Fruit fly (Drosophila melanogaster) whole organism, embryonic: ENCODE data around the gene hook.

ENCODE experiments used
- BtbVII ChIP-seq: fragments of 200-800 bp; sonication (Bioruptor generic); optimal IDR thresholded peaks from 3 replicates; lab custom pipeline; 2017; ENCODE audit warnings: missing biosample characterization, mild to moderate bottlenecking, missing genetic modification characterization
- Bteb2 ChIP-seq: fragments of 200-800 bp; sonication (Bioruptor generic); optimal IDR thresholded peaks from 2 replicates; lab custom pipeline; 2016; ENCODE audit warnings: missing biosample characterization, missing genetic modification characterization
- CG10366 ChIP-seq: fragments of 200-800 bp; sonication (Bioruptor generic); IDR thresholded peaks from 2 replicates; pipeline ENCODE4 v1.3.6; 2022; ENCODE audit warnings: missing biosample characterization, missing genetic modification characterization
- CG12071 ChIP-seq: fragments of 200-800 bp; sonication (Bioruptor generic); optimal IDR thresholded peaks from 3 replicates; lab custom pipeline; 2018; ENCODE audit warnings: missing biosample characterization, mild to moderate bottlenecking, missing genetic modification characterization
- CG12155 ChIP-seq: fragments of 200-800 bp; sonication (Bioruptor generic); optimal IDR thresholded peaks from 3 replicates; lab custom pipeline; 2016; ENCODE audit warnings: missing biosample characterization, missing genetic modification characterization
- CG12942 ChIP-seq: fragments of 200-800 bp; sonication (Bioruptor generic); optimal IDR thresholded peaks from 3 replicates; lab custom pipeline; 2016; ENCODE audit warnings: missing biosample characterization, missing genetic modification characterization
- CG16779 ChIP-seq: fragments of 200-800 bp; sonication (Bioruptor generic); IDR thresholded peaks from 2 replicates; pipeline ENCODE4 v1.3.6; 2022; ENCODE audit warnings: missing biosample characterization, missing genetic modification characterization
- CG16815 ChIP-seq: fragments of 200-800 bp; sonication (Bioruptor generic); optimal IDR thresholded peaks from 3 replicates; lab custom pipeline; 2017; ENCODE audit warnings: missing biosample characterization, mild to moderate bottlenecking, missing genetic modification characterization
- CG17912 ChIP-seq: fragments of 200-800 bp; sonication (Bioruptor generic); optimal IDR thresholded peaks from 2 replicates; lab custom pipeline; 2018; ENCODE audit warnings: missing biosample characterization, mild to moderate bottlenecking, missing genetic modification characterization
- CG2875 ChIP-seq: fragments of 200-800 bp; sonication (Bioruptor generic); optimal IDR thresholded peaks from 2 replicates; lab custom pipeline; 2017; ENCODE audit warnings: missing biosample characterization, mild to moderate bottlenecking, missing genetic modification characterization, missing genetic modification reagents
- CG30403 ChIP-seq: fragments of 200-800 bp; sonication (Bioruptor generic); optimal IDR thresholded peaks from 3 replicates; lab custom pipeline; 2016; ENCODE audit warnings: missing biosample characterization, missing genetic modification characterization
- CG3065 ChIP-seq: fragments of 200-800 bp; sonication (Bioruptor generic); optimal IDR thresholded peaks from 2 replicates; lab custom pipeline; 2016; ENCODE audit warnings: missing biosample characterization, missing genetic modification characterization
- CG3838 ChIP-seq: fragments of 200-800 bp; sonication (Bioruptor generic); optimal IDR thresholded peaks from 3 replicates; lab custom pipeline; 2016; ENCODE audit warnings: missing biosample characterization, missing genetic modification characterization
- CG4282 ChIP-seq: fragments of 200-800 bp; sonication (Bioruptor generic); optimal IDR thresholded peaks from 2 replicates; lab custom pipeline; 2016; ENCODE audit warnings: missing biosample characterization, missing genetic modification characterization
- CG4404 ChIP-seq: fragments of 200-800 bp; sonication (Bioruptor generic); IDR thresholded peaks from 2 replicates; pipeline ENCODE4 v1.3.6; 2022; ENCODE audit warnings: missing biosample characterization, missing genetic modification characterization
- CG6272 ChIP-seq: fragments of 200-800 bp; sonication (Bioruptor generic); IDR thresholded peaks from 2 replicates; pipeline ENCODE4 v1.3.6; 2022; ENCODE audit warnings: missing biosample characterization, missing genetic modification characterization
- CG6791 ChIP-seq: fragments of 200-800 bp; sonication (Bioruptor generic); IDR thresholded peaks from 3 replicates; pipeline ENCODE4 v1.3.6; 2022; ENCODE audit warnings: missing biosample characterization, missing genetic modification characterization; ENCODE audit not compliant: partially characterized antibody
- CG7372 ChIP-seq: fragments of 200-800 bp; sonication (Bioruptor generic); IDR thresholded peaks from 2 replicates; pipeline ENCODE4 v1.3.6; 2022; ENCODE audit warnings: missing biosample characterization, missing genetic modification characterization
- CG7745 ChIP-seq: fragments of 200-800 bp; sonication (Bioruptor generic); optimal IDR thresholded peaks from 2 replicates; lab custom pipeline; 2018; ENCODE audit warnings: missing biosample characterization, mild to moderate bottlenecking, missing genetic modification characterization, moderate library complexity
- CG9727 ChIP-seq: fragments of 200-800 bp; sonication (Bioruptor generic); optimal IDR thresholded peaks from 3 replicates; lab custom pipeline; 2017; ENCODE audit warnings: missing biosample characterization, mild to moderate bottlenecking, missing genetic modification characterization
- CrebB ChIP-seq: fragments of 200-800 bp; sonication (Bioruptor generic); optimal IDR thresholded peaks from 3 replicates; lab custom pipeline; 2018; ENCODE audit warnings: missing biosample characterization, mild to moderate bottlenecking, missing genetic modification characterization
- Deaf1 ChIP-seq: fragments of 200-800 bp; optimal IDR thresholded peaks from 3 replicates; lab custom pipeline; 2019; ENCODE audit warnings: missing biosample characterization, mild to moderate bottlenecking, missing genetic modification characterization, moderate library complexity
- E2f1 ChIP-seq: fragments of 200-800 bp; sonication (Bioruptor generic); IDR thresholded peaks from 2 replicates; pipeline ENCODE4 v1.3.6; 2022; ENCODE audit warnings: missing biosample characterization, missing genetic modification characterization
- Fer2 ChIP-seq: fragments of 200-800 bp; sonication (Bioruptor generic); optimal IDR thresholded peaks from 2 replicates; lab custom pipeline; 2018; ENCODE audit warnings: missing biosample characterization, mild to moderate bottlenecking, missing genetic modification characterization, moderate library complexity
- HmgZ ChIP-seq: fragments of 200-800 bp; sonication (Bioruptor generic); optimal IDR thresholded peaks from 2 replicates; lab custom pipeline; 2018; ENCODE audit warnings: missing biosample characterization, mild to moderate bottlenecking, missing genetic modification characterization
- Hmx ChIP-seq: fragments of 200-800 bp; sonication (Bioruptor generic); optimal IDR thresholded peaks from 2 replicates; lab custom pipeline; 2016; ENCODE audit warnings: missing biosample characterization, missing genetic modification characterization
- Hsf ChIP-seq: fragments of 200-800 bp; sonication (Bioruptor generic); optimal IDR thresholded peaks from 3 replicates; lab custom pipeline; 2016; ENCODE audit warnings: missing biosample characterization, missing genetic modification characterization
- Kr ChIP-seq: fragments of 200-800 bp; sonication (Bioruptor generic); optimal IDR thresholded peaks from 2 replicates; lab custom pipeline; 2017; ENCODE audit warnings: missing biosample characterization, mild to moderate bottlenecking, missing genetic modification characterization
- Lim3 ChIP-seq: fragments of 200-800 bp; sonication (Bioruptor generic); IDR thresholded peaks from 2 replicates; pipeline ENCODE4 v1.3.6; 2022; ENCODE audit warnings: missing biosample characterization, missing genetic modification characterization
- Lpt ChIP-seq: fragments of >200 bp; optimal IDR thresholded peaks from 2 replicates; lab custom pipeline; 2018; ENCODE audit warnings: missing biosample characterization, missing genetic modification characterization
- MTF-1 ChIP-seq: fragments of 200-800 bp; sonication (Bioruptor generic); optimal IDR thresholded peaks from 2 replicates; lab custom pipeline; 2018; ENCODE audit warnings: missing biosample characterization, mild to moderate bottlenecking, missing genetic modification characterization, borderline replicate concordance
- Mad ChIP-seq: fragments of 200-800 bp; sonication (Bioruptor generic); optimal IDR thresholded peaks from 2 replicates; lab custom pipeline; 2016; ENCODE audit warnings: missing biosample characterization, missing genetic modification characterization
- Opbp ChIP-seq: fragments of 200-800 bp; sonication (Bioruptor generic); IDR thresholded peaks from 3 replicates; pipeline ENCODE4 v1.3.6; 2022; ENCODE audit warnings: missing biosample characterization, missing genetic modification characterization; ENCODE audit not compliant: partially characterized antibody
- Usf ChIP-seq: fragments of 200-800 bp; sonication (Bioruptor generic); optimal IDR thresholded peaks from 2 replicates; lab custom pipeline; 2017; ENCODE audit warnings: missing genotype, missing biosample characterization, missing genetic modification characterization
- ap ChIP-seq: fragments of 200-800 bp; sonication (Bioruptor generic); IDR thresholded peaks from 2 replicates; pipeline ENCODE4 v1.3.6; 2022; ENCODE audit warnings: missing biosample characterization, missing genetic modification characterization
- az2 ChIP-seq: fragments of 200-800 bp; sonication (Bioruptor generic); optimal IDR thresholded peaks from 3 replicates; lab custom pipeline; 2016; ENCODE audit warnings: missing biosample characterization, missing genetic modification characterization
- cas ChIP-seq: fragments of 200-800 bp; sonication (Bioruptor generic); IDR thresholded peaks from 2 replicates; pipeline ENCODE4 v1.3.6; 2022; ENCODE audit warnings: missing biosample characterization, missing genetic modification characterization
- cg ChIP-seq: fragments of 200-800 bp; sonication (Bioruptor generic); optimal IDR thresholded peaks from 3 replicates; lab custom pipeline; 2019; ENCODE audit warnings: missing biosample characterization, mild to moderate bottlenecking, missing genetic modification characterization, moderate library complexity
- corto ChIP-seq: fragments of 200-800 bp; sonication (Bioruptor generic); optimal IDR thresholded peaks from 2 replicates; lab custom pipeline; 2016; ENCODE audit warnings: missing biosample characterization, mild to moderate bottlenecking, missing genetic modification characterization, moderate library complexity
- croc ChIP-seq: fragments of 200-800 bp; sonication (Bioruptor generic); conservative IDR thresholded peaks from 3 replicates; pipeline ENCODE4 v1.3.6; 2022; ENCODE audit warnings: missing biosample characterization, missing genetic modification characterization
- disco-r ChIP-seq: fragments of 200-800 bp; sonication (Bioruptor generic); optimal IDR thresholded peaks from 2 replicates; lab custom pipeline; 2016; ENCODE audit warnings: missing biosample characterization, missing genetic modification characterization
- fd96Cb ChIP-seq: fragments of 200-800 bp; sonication (Bioruptor generic); optimal IDR thresholded peaks from 2 replicates; lab custom pipeline; 2018; ENCODE audit warnings: missing biosample characterization, mild to moderate bottlenecking, missing genetic modification characterization, moderate library complexity
- jumu ChIP-seq: fragments of 200-800 bp; sonication (Bioruptor generic); optimal IDR thresholded peaks from 3 replicates; lab custom pipeline; 2016; ENCODE audit warnings: missing biosample characterization, missing genetic modification characterization
- lmd ChIP-seq: fragments of 200-800 bp; sonication (Bioruptor generic); IDR thresholded peaks from 2 replicates; pipeline ENCODE4 v1.3.6; 2022; ENCODE audit warnings: missing biosample characterization, missing genetic modification characterization
- peb ChIP-seq: fragments of 200-800 bp; sonication (Bioruptor generic); IDR thresholded peaks from 2 replicates; pipeline ENCODE4 v1.3.6; 2022; ENCODE audit warnings: missing biosample characterization, missing genetic modification characterization
- pum ChIP-seq: fragments of 200-800 bp; sonication (Bioruptor generic); optimal IDR thresholded peaks from 2 replicates; lab custom pipeline; 2016; ENCODE audit warnings: missing biosample characterization, missing genetic modification characterization
- sens ChIP-seq: fragments of 200-800 bp; sonication (Bioruptor generic); peaks from one replicate; lab custom pipeline; 2016; ENCODE audit warnings: missing biosample characterization, missing genetic modification characterization
- sim ChIP-seq: fragments of 200-800 bp; sonication (Bioruptor generic); IDR thresholded peaks from 2 replicates; pipeline ENCODE4 v1.3.6; 2022; ENCODE audit warnings: missing biosample characterization, missing genetic modification characterization
- tup ChIP-seq: fragments of 200-800 bp; sonication (Bioruptor generic); optimal IDR thresholded peaks from 2 replicates; lab custom pipeline; 2016; ENCODE audit warnings: missing biosample characterization, mild to moderate bottlenecking, missing genetic modification characterization, moderate library complexity
- twi ChIP-seq: fragments of 200-800 bp; optimal IDR thresholded peaks from 2 replicates; lab custom pipeline; 2019; ENCODE audit warnings: missing biosample characterization, mild to moderate bottlenecking, missing genetic modification characterization, moderate library complexity
- wdn ChIP-seq: fragments of 200-800 bp; sonication (Bioruptor generic); IDR thresholded peaks from 2 replicates; pipeline ENCODE4 v1.3.6; 2022; ENCODE audit warnings: missing biosample characterization, missing genetic modification characterization

Gene hook

DNA sequence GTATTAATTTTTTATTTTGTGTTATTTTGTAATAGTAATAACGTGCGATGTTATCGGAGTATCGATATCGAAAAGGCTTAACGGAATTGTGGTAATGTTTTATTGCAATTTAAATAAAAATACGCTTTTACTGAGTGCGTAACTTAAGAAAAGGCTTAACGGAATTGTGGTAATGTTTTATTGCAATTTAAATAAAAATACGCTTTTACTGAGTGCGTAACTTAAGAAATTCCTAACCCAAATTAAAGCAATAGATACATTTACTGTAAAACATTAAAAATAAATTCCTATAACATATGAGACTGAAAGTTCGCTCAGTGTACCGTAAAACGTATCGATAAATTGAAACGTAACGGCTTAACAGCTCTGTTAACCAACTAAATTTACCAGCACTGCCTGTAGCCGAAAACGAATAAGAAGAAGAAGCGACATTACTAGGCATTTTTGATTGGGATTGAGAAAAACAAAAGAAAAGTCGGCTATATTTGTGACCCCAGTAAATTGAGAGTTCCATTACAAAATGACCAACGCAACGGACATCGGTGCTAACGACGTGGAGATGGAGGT is 18.3 kb upstream of the hook start, which contains the start of gene Rpn3 (continued):
- TF ChIP-seq CG2875 (GFP tag; lab: Kevin White, UChicago): peak; percentile 62
- peak; percentile 53; the same call in 1 of the 2 replicates for TF ChIP-seq CG7372 (GFP tag; lab: Robert Waterston, UW)
- peak; percentile 22 for TF ChIP-seq CG3065
- TF ChIP-seq BtbVII (GFP tag; lab: Kevin White, UChicago): peak; percentile 38
- TF ChIP-seq pum: peak; percentile 69
- TF ChIP-seq Lpt: no peak
- peak; percentile 92 for TF ChIP-seq Hsf (GFP tag; lab: Kevin White, UChicago)
- no peak for TF ChIP-seq CG16779
- TF ChIP-seq CG12155 (GFP tag; lab: Kevin White, UChicago): peak; percentile 84
- TF ChIP-seq az2 (GFP tag; lab: Kevin White, UChicago): peak; percentile 91
- peak; percentile 97 for TF ChIP-seq sens
- TF ChIP-seq CG3838 (GFP tag; lab: Kevin White, UChicago): peak; percentile 73
- peak; percentile 50 for TF ChIP-seq twi (tag; lab: Kevin White, UChicago)
- peak; percentile 86 for TF ChIP-seq HmgZ (tag; lab: Kevin White, UChicago)
- peak; percentile 79 for TF ChIP-seq CG6272 (GFP tag; lab: Robert Waterston, UW)
- peak; percentile 61 for TF ChIP-seq Deaf1 (tag; lab: Kevin White, UChicago)
- peak; percentile 52 for TF ChIP-seq croc (GFP tag; lab: Robert Waterston, UW)
- TF ChIP-seq E2f1 (GFP tag; lab: Robert Waterston, UW): peak; percentile 85
- TF ChIP-seq cas: peak; percentile 69
- TF ChIP-seq CG4404: peak; percentile 60
- no peak for TF ChIP-seq Kr
- peak; percentile 68 for TF ChIP-seq CG16815 (GFP tag; lab: Kevin White, UChicago)
- TF ChIP-seq CG9727 (GFP tag; lab: Kevin White, UChicago): peak; percentile 82
- peak; percentile 38 for TF ChIP-seq Usf (GFP tag; lab: Kevin White, UChicago)
- TF ChIP-seq jumu (GFP tag; lab: Kevin White, UChicago): peak; percentile 73
- TF ChIP-seq wdn (GFP tag; lab: Robert Waterston, UW): peak; percentile 77
- TF ChIP-seq CG17912 (GFP tag; lab: Kevin White, UChicago): no peak
- no peak for TF ChIP-seq cg (GFP tag; lab: Kevin White, UChicago)
- TF ChIP-seq ap (GFP tag; lab: Robert Waterston, UW): peak; percentile 80
- TF ChIP-seq CG7745: no peak
- TF ChIP-seq CG6791 (GFP tag; lab: Robert Waterston, UW): peak; percentile 71
- 0 out of 2 replicates have a peak, but pooled peaks have one; percentile 63 for TF ChIP-seq sim
- peak; percentile 85 for TF ChIP-seq CG12942 (GFP tag; lab: Kevin White, UChicago)
- TF ChIP-seq Fer2 (tag; lab: Kevin White, UChicago): peak; percentile 13
- no peak for TF ChIP-seq CG12071 (GFP tag; lab: Kevin White, UChicago)
- no peak for TF ChIP-seq MTF-1 (GFP tag; lab: Kevin White, UChicago)
- TF ChIP-seq disco-r (GFP tag; lab: Kevin White, UChicago): peak; percentile 60
- peak; percentile 94 for TF ChIP-seq Lim3
- peak; percentile 91 for TF ChIP-seq CG30403
- peak; percentile 79 for TF ChIP-seq fd96Cb
- TF ChIP-seq peb (GFP tag; lab: Robert Waterston, UW): peak; percentile 79
- TF ChIP-seq lmd (GFP tag; lab: Robert Waterston, UW): peak; percentile 77
- peak; percentile 82 for TF ChIP-seq Bteb2
- TF ChIP-seq CG4282 (GFP tag; lab: Kevin White, UChicago): peak; percentile 38
- TF ChIP-seq CrebB (tag; lab: Kevin White, UChicago): peak; percentile 61
- TF ChIP-seq Opbp (GFP tag; lab: Robert Waterston, UW): no peak; the same call in 2 of the 3 replicates
- peak; percentile 31 for TF ChIP-seq tup (GFP tag; lab: Kevin White, UChicago)
- no peak for TF ChIP-seq Hmx
- no peak for TF ChIP-seq corto (GFP tag; lab: Kevin White, UChicago)
- peak; percentile 74 for TF ChIP-seq Mad (GFP tag; lab: Kevin White, UChicago)
- TF ChIP-seq CG10366 (GFP tag; lab: Robert Waterston, UW): peak; percentile 84
